Worm (Caenorhabditis elegans) whole organism, midembryonic: Measurements from ENCODE around the gene sre-5.

Experiments used
- T22C8.4 ChIP-seq: fragments of 200-800 bp; sonication (Bioruptor generic); IDR thresholded peaks from 2 replicates; pipeline ENCODE4 v1.3.6; 2022; ENCODE audit warnings: missing genetic modification characterization, missing compliant biosample characterization
- cog-1 ChIP-seq: sonication (generic microtip); optimal IDR thresholded peaks from 2 replicates; lab custom pipeline; 2016; ENCODE audit warnings: missing genetic modification characterization, missing compliant biosample characterization
- klf-2 ChIP-seq: fragments of 200-800 bp; sonication (Bioruptor generic); conservative IDR thresholded peaks from 2 replicates; pipeline ENCODE4 v1.3.6; 2022; ENCODE audit warnings: missing genetic modification reagents, missing genetic modification characterization, missing compliant biosample characterization
- ref-1 ChIP-seq: fragments of 200-800 bp; sonication (Bioruptor generic); conservative IDR thresholded peaks from 2 replicates; pipeline ENCODE4 v1.3.6; 2022; ENCODE audit warnings: missing genetic modification reagents, missing genetic modification characterization, missing compliant biosample characterization
- ztf-29 ChIP-seq: fragments of 200-800 bp; sonication (Bioruptor generic); IDR thresholded peaks from 2 replicates; pipeline ENCODE4 v1.3.6; 2022; ENCODE audit warnings: missing genetic modification reagents, missing genetic modification characterization, missing compliant biosample characterization

DNA sequence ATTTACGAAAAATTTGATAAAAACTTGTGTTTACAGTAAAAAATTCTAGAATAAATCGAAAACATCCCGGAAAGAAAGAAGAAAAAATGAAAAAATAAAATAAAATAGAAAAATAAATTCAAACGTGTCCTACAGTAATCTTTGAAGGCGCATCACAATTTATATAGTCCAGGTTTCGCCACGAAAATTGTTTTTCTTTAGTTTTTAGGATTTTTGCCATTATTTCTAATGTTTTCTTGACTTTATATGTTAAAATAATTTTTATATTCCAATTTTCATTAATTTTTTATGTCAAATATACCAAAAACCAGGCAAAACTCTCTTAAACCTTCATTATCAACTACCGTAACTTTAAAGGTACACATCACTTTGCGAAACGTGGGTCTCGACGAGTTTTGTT is 47.4 kb upstream of the sre-5 start:
- TF ChIP-seq ref-1 (no peak), T22C8.4 (GFP tag; lab: Robert Waterston, UW) (no peak), cog-1 (tag; lab: Kevin White, UChicago) (no peak), klf-2 (GFP tag; lab: Robert Waterston, UW) (no peak), ztf-29 (GFP tag; lab: Robert Waterston, UW) (no peak)
